Worm (Caenorhabditis elegans) whole organism, L3 larva: ENCODE results near the gene srab-26.

ENCODE experiments used
- aly-2 ChIP-seq: fragments of 150-350 bp; optimal IDR thresholded peaks from 2 replicates; lab custom pipeline; 2014; ENCODE audit warnings: missing biosample characterization, missing genetic modification characterization
- ama-1 ChIP-seq: fragments of 150-350 bp; optimal IDR thresholded peaks from 2 replicates; lab custom pipeline; 2018
- elt-2 ChIP-seq: sonication (generic microtip); optimal IDR thresholded peaks from 2 replicates; lab custom pipeline; 2016; ENCODE audit warnings: missing genetic modification reagents, mild to moderate bottlenecking, missing genetic modification characterization, missing compliant biosample characterization
- nhr-237 ChIP-seq: fragments of 150-350 bp; optimal IDR thresholded peaks from 2 replicates; lab custom pipeline; 2014; ENCODE audit warnings: missing biosample characterization, missing genetic modification characterization
- nhr-77 ChIP-seq: fragments of 150-350 bp; optimal IDR thresholded peaks from 2 replicates; lab custom pipeline; 2014; ENCODE audit warnings: missing biosample characterization, missing genetic modification characterization

ce11 chrV:9885918-9886488 lies 6.7 kb upstream of the srab-26 start, which contains the start of gene clp-9:
- TF ChIP-seq ama-1 (lab: Kevin White, UChicago) (no peak), elt-2 (tag; lab: Kevin White, UChicago) (no peak), aly-2 (no peak), nhr-237 (tag; lab: Kevin White, UChicago) (no peak), nhr-77 (no peak)
